Worm (Caenorhabditis elegans): ENCODE data around the gene C52G5.3.

- TF ChIP-seq unc-42 (tag; optimal IDR thresholded peaks at IDR 0.05) = no peak
- no peak for TF ChIP-seq pha-2 (tag; optimal IDR thresholded peaks at IDR 0.05)
- TF ChIP-seq ceh-48 (tag; optimal IDR thresholded peaks at IDR 0.05) = no peak
- no peak for TF ChIP-seq tbx-2 (tag; optimal IDR thresholded peaks at IDR 0.05)
- no peak for TF ChIP-seq T23F11.4 (GFP tag; optimal IDR thresholded peaks at IDR 0.05)
- TF ChIP-seq fax-1 (tag; optimal IDR thresholded peaks at IDR 0.05) = no peak
Observed at ce11 chrX:12874798-12875342, 28.9 kb upstream of the C52G5.3 start.

Data from whole organism, late embryonic.